Worm (Caenorhabditis elegans) whole organism, late embryonic: ENCODE results near the gene F20D12.12.

Experiments
- T23F11.4 ChIP-seq: fragments of 200-800 bp; sonication (Bioruptor generic); optimal IDR thresholded peaks from 2 replicates; lab custom pipeline; 2018; ENCODE audit warnings: mild to moderate bottlenecking, missing genetic modification characterization, missing compliant biosample characterization
- ama-1 ChIP-seq: fragments of 150-350 bp; optimal IDR thresholded peaks from 2 replicates; lab custom pipeline; 2014
- ceh-22 ChIP-seq: sonication (generic microtip); optimal IDR thresholded peaks from 2 replicates; lab custom pipeline; 2017; ENCODE audit warnings: missing biosample characterization, missing genetic modification characterization
- ceh-45 ChIP-seq: fragments of 200-800 bp; sonication (Bioruptor generic); IDR thresholded peaks from 2 replicates; pipeline ENCODE4 v1.3.6; 2022; ENCODE audit warnings: missing genetic modification reagents, missing genetic modification characterization, missing compliant biosample characterization
- elt-4 ChIP-seq: sonication (generic microtip); optimal IDR thresholded peaks from 2 replicates; lab custom pipeline; 2016; ENCODE audit warnings: missing genetic modification characterization, missing compliant biosample characterization
- lin-11 ChIP-seq: fragments of 200-800 bp; sonication (Bioruptor generic); optimal IDR thresholded peaks from 2 replicates; lab custom pipeline; 2018; ENCODE audit warnings: mild to moderate bottlenecking, missing genetic modification characterization, missing compliant biosample characterization
- nhr-11 ChIP-seq: fragments of 150-350 bp; optimal IDR thresholded peaks from 2 replicates; lab custom pipeline; 2014; ENCODE audit warnings: missing biosample characterization, missing genetic modification characterization
- sox-4 ChIP-seq: sonication (generic microtip); optimal IDR thresholded peaks from 2 replicates; lab custom pipeline; 2017; ENCODE audit warnings: mild to moderate bottlenecking, missing genetic modification characterization, inconsistent platforms, missing compliant biosample characterization
- unc-42 ChIP-seq: sonication (generic microtip); optimal IDR thresholded peaks from 2 replicates; lab custom pipeline; 2016; ENCODE audit warnings: missing genotype, missing genetic modification characterization, missing compliant biosample characterization

ce11 chrIV:7897953-7898352 lies 49.3 kb upstream of the F20D12.12 start:
- TF ChIP-seq ceh-45 (GFP tag; lab: Robert Waterston, UW) (no peak), elt-4 (tag; lab: Kevin White, UChicago) (no peak), unc-42 (no peak), ama-1 (lab: Kevin White, UChicago) (no peak), ceh-22 (tag; lab: Kevin White, UChicago) (no peak), sox-4 (no peak), T23F11.4 (no peak), lin-11 (tag; lab: Kevin White, UChicago) (no peak), nhr-11 (tag; lab: Kevin White, UChicago) (no peak)
